Worm (Caenorhabditis elegans) whole organism, L4 larva: ENCODE measurements around the gene oig-5.

ENCODE experiments used
- D1046.2 ChIP-seq: fragments of 200-800 bp; sonication (Bioruptor generic); IDR thresholded peaks from 2 replicates; pipeline ENCODE4 v1.3.6; 2022; ENCODE audit warnings: missing genetic modification characterization, missing compliant biosample characterization
- F37D6.2 ChIP-seq: sonication (generic microtip); optimal IDR thresholded peaks from 2 replicates; lab custom pipeline; 2016; ENCODE audit warnings: mild to moderate bottlenecking, missing genetic modification characterization, missing compliant biosample characterization
- F49E8.2 ChIP-seq: sonication (generic microtip); optimal IDR thresholded peaks from 2 replicates; lab custom pipeline; 2016; ENCODE audit warnings: missing compliant biosample characterization, mild to moderate bottlenecking, missing genetic modification characterization, borderline replicate concordance
- Y105C5A.15 ChIP-seq: fragments of 200-800 bp; sonication (Bioruptor generic); IDR thresholded peaks from 2 replicates; pipeline ENCODE4 v1.3.6; 2022; ENCODE audit warnings: missing genetic modification characterization, missing compliant biosample characterization
- Y48G9A.11 ChIP-seq: fragments of 200-800 bp; sonication (Bioruptor generic); IDR thresholded peaks from 2 replicates; pipeline ENCODE4 v1.3.6; 2022; ENCODE audit warnings: missing genetic modification reagents, missing genetic modification characterization, missing compliant biosample characterization
- Y75B8A.6 ChIP-seq: fragments of 200-800 bp; sonication (Bioruptor generic); IDR thresholded peaks from 2 replicates; pipeline ENCODE4 v1.3.6; 2022; ENCODE audit warnings: missing genetic modification reagents, missing genetic modification characterization, missing compliant biosample characterization
- ZK546.5 ChIP-seq, 2 experiments: sonication (generic microtip); optimal IDR thresholded peaks; 2 replicates each; lab custom pipeline; 2017; ENCODE audit warnings: missing biosample characterization in 2 of 2, missing genetic modification characterization in 2 of 2
- aha-1 ChIP-seq: fragments of 150-350 bp; peaks from one replicate; lab custom pipeline; 2014; ENCODE audit warnings: missing biosample characterization, missing genetic modification characterization
- ama-1 ChIP-seq: fragments of 150-350 bp; optimal IDR thresholded peaks from 2 replicates; lab custom pipeline; 2014; ENCODE audit warnings: inconsistent platforms, mixed read lengths
- attf-4 ChIP-seq: sonication (generic microtip); optimal IDR thresholded peaks from 3 replicates; lab custom pipeline; 2017; ENCODE audit warnings: missing biosample characterization, missing genetic modification characterization
- ceh-20 ChIP-seq: fragments of 200-800 bp; sonication (Bioruptor generic); IDR thresholded peaks from 2 replicates; pipeline ENCODE4 v1.3.6; 2022; ENCODE audit warnings: missing genetic modification reagents, missing genetic modification characterization, missing compliant biosample characterization
- ceh-28 ChIP-seq: fragments of 150-350 bp; optimal IDR thresholded peaks from 2 replicates; lab custom pipeline; 2014; ENCODE audit warnings: missing biosample characterization, missing genetic modification reagents, missing genetic modification characterization
- ceh-32 ChIP-seq: sonication (generic microtip); optimal IDR thresholded peaks from 2 replicates; lab custom pipeline; 2016; ENCODE audit warnings: mild to moderate bottlenecking, missing genetic modification characterization, missing compliant biosample characterization; ENCODE audit not compliant: poor library complexity
- ceh-44 ChIP-seq: fragments of 200-800 bp; sonication (Bioruptor generic); IDR thresholded peaks from 2 replicates; pipeline ENCODE4 v1.3.6; 2022; ENCODE audit warnings: missing genetic modification reagents, missing genetic modification characterization, missing compliant biosample characterization
- ceh-62 ChIP-seq: sonication (generic microtip); optimal IDR thresholded peaks from 2 replicates; lab custom pipeline; 2017; ENCODE audit warnings: missing biosample characterization, missing genetic modification characterization
- daf-8 ChIP-seq: fragments of 200-800 bp; sonication (Bioruptor generic); IDR thresholded peaks from 2 replicates; pipeline ENCODE4 v1.3.6; 2022; ENCODE audit warnings: missing genetic modification characterization, missing compliant biosample characterization
- dmd-6 ChIP-seq: fragments of 200-800 bp; sonication (Bioruptor generic); IDR thresholded peaks from 2 replicates; pipeline ENCODE4 v1.3.6; 2022; ENCODE audit warnings: missing genetic modification reagents, missing genetic modification characterization, missing compliant biosample characterization
- duxl-1 ChIP-seq: sonication (generic microtip); optimal IDR thresholded peaks from 2 replicates; lab custom pipeline; 2016; ENCODE audit warnings: mild to moderate bottlenecking, missing genetic modification characterization, moderate library complexity, missing compliant biosample characterization; ENCODE audit not compliant: poor library complexity
- egl-43 ChIP-seq: fragments of 200-800 bp; sonication (Bioruptor generic); IDR thresholded peaks from 2 replicates; pipeline ENCODE4 v1.3.6; 2022; ENCODE audit warnings: missing genetic modification reagents, missing genetic modification characterization, missing compliant biosample characterization
- hlh-11 ChIP-seq: fragments of 200-800 bp; sonication (Bioruptor generic); optimal IDR thresholded peaks from 2 replicates; lab custom pipeline; 2018; ENCODE audit warnings: mild to moderate bottlenecking, missing genetic modification characterization, missing compliant biosample characterization
- hmg-1.1 ChIP-seq: fragments of 200-800 bp; sonication (Bioruptor generic); IDR thresholded peaks from 2 replicates; pipeline ENCODE4 v1.3.6; 2022; ENCODE audit warnings: missing genetic modification reagents, missing genetic modification characterization, missing compliant biosample characterization
- jun-1 ChIP-seq: fragments of 150-350 bp; optimal IDR thresholded peaks from 2 replicates; lab custom pipeline; 2014; ENCODE audit warnings: missing biosample characterization, missing genetic modification reagents, missing genetic modification characterization
- lin-15B ChIP-seq: fragments of 150-350 bp; sonication (generic microtip); optimal IDR thresholded peaks from 3 replicates; lab custom pipeline; 2014; ENCODE audit warnings: missing biosample characterization, missing genetic modification characterization
- lin-29 ChIP-seq: fragments of 200-800 bp; sonication (Bioruptor generic); IDR thresholded peaks from 2 replicates; pipeline ENCODE4 v1.3.6; 2022; ENCODE audit warnings: missing genetic modification reagents, missing genetic modification characterization, missing compliant biosample characterization
- lin-39 ChIP-seq: fragments of 150-350 bp; optimal IDR thresholded peaks from 2 replicates; lab custom pipeline; 2014; ENCODE audit warnings: missing biosample characterization, missing genetic modification reagents, missing genetic modification characterization
- mep-1 ChIP-seq: fragments of 150-350 bp; sonication (generic microtip); optimal IDR thresholded peaks from 3 replicates; lab custom pipeline; 2014; ENCODE audit warnings: missing biosample characterization, missing genetic modification characterization
- nhr-102 ChIP-seq: sonication (generic microtip); optimal IDR thresholded peaks from 2 replicates; lab custom pipeline; 2016; ENCODE audit warnings: mild to moderate bottlenecking, missing genetic modification characterization, moderate library complexity, missing compliant biosample characterization
- nhr-11 ChIP-seq: fragments of 150-350 bp; optimal IDR thresholded peaks from 2 replicates; lab custom pipeline; 2014; ENCODE audit warnings: missing biosample characterization, missing genetic modification characterization
- nhr-111 ChIP-seq: fragments of 200-800 bp; sonication (Bioruptor generic); optimal IDR thresholded peaks from 2 replicates; lab custom pipeline; 2018; ENCODE audit warnings: mild to moderate bottlenecking, missing genetic modification characterization, missing compliant biosample characterization
- nhr-25 ChIP-seq: sonication (generic microtip); optimal IDR thresholded peaks from 2 replicates; lab custom pipeline; 2017; ENCODE audit warnings: missing genetic modification characterization, mild to moderate bottlenecking, missing compliant biosample characterization, antibody characterized with exemption, moderate library complexity, borderline replicate concordance; ENCODE audit not compliant: insufficient read depth
- nhr-42 ChIP-seq: fragments of 200-800 bp; sonication (Bioruptor generic); IDR thresholded peaks from 2 replicates; pipeline ENCODE4 v1.3.6; 2022; ENCODE audit warnings: missing genetic modification characterization, missing compliant biosample characterization
- nhr-6 ChIP-seq: fragments of 150-350 bp; optimal IDR thresholded peaks from 2 replicates; lab custom pipeline; 2014; ENCODE audit warnings: missing biosample characterization, missing genetic modification characterization
- nhr-76 ChIP-seq: fragments of 150-350 bp; optimal IDR thresholded peaks from 2 replicates; lab custom pipeline; 2014; ENCODE audit warnings: missing biosample characterization, missing genetic modification characterization
- pha-4 ChIP-seq, 2 experiments: fragments of 150-350 bp in 1 of 2; fragments of 200-800 bp in 1 of 2; sonication (Bioruptor generic) in 1 of 2; IDR thresholded peaks in 1 of 2; optimal IDR thresholded peaks in 1 of 2; 2 replicates each; pipeline versions ENCODE4 v1.3.6 to Lab custom; 2014 to 2022; ENCODE audit warnings: missing genetic modification characterization in 2 of 2, missing genetic modification reagents in 2 of 2, missing biosample characterization in 1 of 2, missing compliant biosample characterization in 1 of 2
- php-3 ChIP-seq: fragments of 200-800 bp; sonication (Bioruptor generic); IDR thresholded peaks from 2 replicates; pipeline ENCODE4 v1.3.6; 2022; ENCODE audit warnings: missing genetic modification reagents, missing genetic modification characterization, missing compliant biosample characterization
- pqm-1 ChIP-seq: sonication (generic microtip); optimal IDR thresholded peaks from 2 replicates; lab custom pipeline; 2017; ENCODE audit warnings: missing biosample characterization, missing genetic modification characterization
- saeg-2 ChIP-seq: fragments of 200-800 bp; sonication (Bioruptor generic); IDR thresholded peaks from 2 replicates; pipeline ENCODE4 v1.3.6; 2022; ENCODE audit warnings: missing genetic modification reagents, missing genetic modification characterization, missing compliant biosample characterization
- set-16 ChIP-seq: fragments of 200-800 bp; sonication (Bioruptor generic); IDR thresholded peaks from 2 replicates; pipeline ENCODE4 v1.3.6; 2022; ENCODE audit warnings: missing genetic modification reagents, missing genetic modification characterization, missing compliant biosample characterization
- skn-1 ChIP-seq: fragments of 150-350 bp; optimal IDR thresholded peaks from 2 replicates; lab custom pipeline; 2014; ENCODE audit warnings: missing biosample characterization, missing genetic modification characterization
- snpc-1.2 ChIP-seq: fragments of 200-800 bp; sonication (Bioruptor generic); IDR thresholded peaks from 2 replicates; pipeline ENCODE4 v1.3.6; 2022; ENCODE audit warnings: missing genetic modification reagents, missing genetic modification characterization, missing compliant biosample characterization
- spr-1 ChIP-seq: sonication (generic microtip); optimal IDR thresholded peaks from 2 replicates; lab custom pipeline; 2016; ENCODE audit warnings: mild to moderate bottlenecking, missing genetic modification characterization, missing compliant biosample characterization
- spr-3 ChIP-seq: fragments of 200-800 bp; sonication (Bioruptor generic); optimal IDR thresholded peaks from 2 replicates; lab custom pipeline; 2018; ENCODE audit warnings: mild to moderate bottlenecking, missing genetic modification characterization, missing compliant biosample characterization
- vab-7 ChIP-seq: fragments of 200-800 bp; sonication (Bioruptor generic); IDR thresholded peaks from 2 replicates; pipeline ENCODE4 v1.3.6; 2022; ENCODE audit warnings: missing genetic modification reagents, missing genetic modification characterization, missing compliant biosample characterization
- zfp-2 ChIP-seq: sonication (generic microtip); optimal IDR thresholded peaks from 2 replicates; lab custom pipeline; 2016; ENCODE audit warnings: mild to moderate bottlenecking, missing genetic modification characterization, missing compliant biosample characterization
- zfp-3 ChIP-seq: fragments of 200-800 bp; sonication (Bioruptor generic); conservative IDR thresholded peaks from 2 replicates; pipeline ENCODE4 v1.3.6; 2022; ENCODE audit warnings: missing genetic modification reagents, missing genetic modification characterization, missing compliant biosample characterization
- ztf-7 ChIP-seq: fragments of 150-350 bp; optimal IDR thresholded peaks from 2 replicates; lab custom pipeline; 2014; ENCODE audit warnings: missing biosample characterization, missing genetic modification characterization

The oig-5 gene

DNA sequence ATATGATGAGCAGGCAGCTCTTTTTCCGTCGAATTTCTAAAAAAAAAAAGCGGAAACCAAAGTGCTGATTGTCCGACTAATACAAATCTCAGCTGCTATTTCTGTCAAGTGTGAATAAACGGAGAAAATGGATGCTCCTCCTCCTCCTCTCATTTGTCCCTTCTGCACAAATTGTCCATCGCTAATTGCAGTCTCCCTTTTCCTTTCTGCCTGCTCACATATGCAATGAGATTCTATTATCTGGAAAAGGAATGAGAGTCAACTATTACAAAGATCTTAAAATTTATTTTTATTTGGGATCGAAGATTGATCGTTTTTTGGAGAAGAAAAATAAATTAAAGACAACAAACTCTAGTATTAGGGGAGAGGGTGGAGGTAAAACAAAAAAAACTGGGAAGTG lies 15.3 kb downstream of the oig-5 start (continued):
- TF ChIP-seq ceh-62: no peak
- TF ChIP-seq daf-8 (GFP tag; lab: Robert Waterston, UW): no peak
- TF ChIP-seq duxl-1 (tag; lab: Kevin White, UChicago): no peak
- TF ChIP-seq mep-1 (tag; lab: Kevin White, UChicago): peak; percentile 11
- peak; percentile 46 for TF ChIP-seq aha-1 (tag; lab: Kevin White, UChicago)
- peak; percentile 65 for TF ChIP-seq nhr-102
- TF ChIP-seq F49E8.2 (tag; lab: Kevin White, UChicago): no peak
- TF ChIP-seq ZK546.5 (tag; optimal IDR thresholded peaks at IDR 0.05; lab: Kevin White, UChicago): no peak
- TF ChIP-seq lin-29 (GFP tag; lab: Robert Waterston, UW): no peak
- TF ChIP-seq set-16 (GFP tag; lab: Robert Waterston, UW): no peak
- TF ChIP-seq snpc-1.2: peak; percentile 85
- no peak for TF ChIP-seq ztf-7 (tag; lab: Kevin White, UChicago)
- no peak for TF ChIP-seq ceh-28
- TF ChIP-seq Y75B8A.6 (GFP tag; lab: Robert Waterston, UW): no peak
- TF ChIP-seq D1046.2 (GFP tag; lab: Robert Waterston, UW): no peak
- TF ChIP-seq vab-7 (GFP tag; lab: Robert Waterston, UW): no peak
- TF ChIP-seq egl-43 (GFP tag; lab: Robert Waterston, UW): no peak

DNA sequence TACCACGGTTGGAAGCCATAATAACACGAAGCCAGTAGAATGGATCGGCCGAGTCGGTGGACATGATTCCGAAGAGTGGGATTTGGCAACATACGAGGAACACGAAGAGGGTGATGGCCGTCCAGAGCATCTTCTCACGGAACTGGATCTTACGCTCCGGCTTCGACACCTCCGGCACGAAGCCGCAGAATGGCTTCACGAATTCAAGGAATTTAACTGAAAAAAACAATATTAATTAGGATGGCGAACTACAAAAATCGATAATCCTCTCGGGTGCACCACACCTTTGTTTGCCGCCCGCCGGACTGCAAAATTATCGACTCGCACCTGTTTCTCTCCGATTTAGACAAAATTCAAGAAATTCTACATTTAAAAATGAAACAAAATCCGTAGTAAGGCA lies 17.2 kb downstream of the oig-5 start:
- TF ChIP-seq ceh-32 (tag; lab: Kevin White, UChicago): no peak
- TF ChIP-seq hmg-1.1: no peak
- no peak for TF ChIP-seq zfp-2 (tag; lab: Kevin White, UChicago)
- TF ChIP-seq zfp-3 (GFP tag; lab: Robert Waterston, UW): 0 out of 2 replicates have a peak, but pooled peaks have one; percentile 21
- TF ChIP-seq nhr-111: no peak
- TF ChIP-seq snpc-1.2: 0 out of 2 replicates have a peak, but pooled peaks have one; percentile 58
- TF ChIP-seq nhr-76 (tag; lab: Kevin White, UChicago): no peak
- no peak for TF ChIP-seq set-16 (GFP tag; lab: Robert Waterston, UW)
- no peak for TF ChIP-seq F37D6.2 (tag; lab: Kevin White, UChicago)
- TF ChIP-seq php-3 (GFP tag; lab: Robert Waterston, UW): no peak
- peak; percentile 14 for TF ChIP-seq aha-1 (tag; lab: Kevin White, UChicago)
- no peak for TF ChIP-seq pha-4 (GFP tag; IDR thresholded peaks at IDR 0.05; lab: Robert Waterston, UW)
- no peak for TF ChIP-seq pha-4 (tag; optimal IDR thresholded peaks at IDR 0.05; lab: Kevin White, UChicago)
- no peak for TF ChIP-seq daf-8 (GFP tag; lab: Robert Waterston, UW)
- no peak for TF ChIP-seq lin-15B (tag; lab: Kevin White, UChicago)
- TF ChIP-seq ceh-20 (GFP tag; lab: Robert Waterston, UW): no peak
- TF ChIP-seq attf-4 (tag; lab: Kevin White, UChicago): no peak
- no peak for TF ChIP-seq jun-1

DNA sequence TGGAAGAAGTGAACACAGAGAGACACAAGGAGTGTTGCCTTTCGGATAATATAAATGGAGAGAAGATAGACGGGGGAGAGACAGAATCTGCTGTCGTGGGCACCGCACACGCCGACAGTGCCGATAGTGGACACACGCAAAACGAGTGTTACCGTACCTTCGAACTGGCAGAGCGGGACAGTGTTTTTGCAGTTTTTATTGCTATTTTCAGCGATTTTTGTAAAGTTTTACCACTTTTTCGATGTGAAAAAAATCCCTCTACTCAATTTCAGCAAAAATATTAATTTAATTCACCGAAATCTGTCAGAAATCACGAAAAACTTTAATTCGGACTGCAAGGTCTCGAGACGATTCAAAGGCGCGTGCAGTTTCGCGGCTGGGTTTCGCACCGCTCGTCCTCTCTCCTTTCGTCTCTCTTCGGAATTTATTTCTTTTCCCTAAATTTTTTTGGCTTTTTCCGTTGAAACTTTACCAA lies 17.9 kb downstream of the oig-5 start, which contains the start of gene sec-61.A:
sec-61.A (minus strand) TSS at position 387 of the 475 bp plus-strand sequence.
- TF ChIP-seq skn-1 (tag; lab: Kevin White, UChicago): no peak
- TF ChIP-seq pqm-1 (tag; lab: Kevin White, UChicago): peak; percentile 54
- peak; percentile 80 for TF ChIP-seq dmd-6
- TF ChIP-seq php-3 (GFP tag; lab: Robert Waterston, UW): no peak
- peak; percentile 49 for TF ChIP-seq spr-1 (tag; lab: Kevin White, UChicago)
- peak; percentile 18; the same call in 1 of the 2 replicates for TF ChIP-seq set-16 (GFP tag; lab: Robert Waterston, UW)
- TF ChIP-seq ama-1 (lab: Kevin White, UChicago): no peak
- TF ChIP-seq spr-3 (GFP tag; lab: Kevin White, UChicago): peak; percentile 57
- TF ChIP-seq zfp-2 (tag; lab: Kevin White, UChicago): peak; percentile 30
- peak; percentile 66 for TF ChIP-seq nhr-102
- TF ChIP-seq hmg-1.1: peak; percentile 75
- peak; percentile 51 for TF ChIP-seq aha-1 (tag; lab: Kevin White, UChicago)
- TF ChIP-seq lin-39: no peak
- no peak for TF ChIP-seq Y105C5A.15 (GFP tag; lab: Robert Waterston, UW)
- TF ChIP-seq Y75B8A.6 (GFP tag; lab: Robert Waterston, UW): no peak
- no peak for TF ChIP-seq nhr-42 (GFP tag; lab: Robert Waterston, UW)
- TF ChIP-seq saeg-2: 0 out of 2 replicates have a peak, but pooled peaks have one; percentile 38
- no peak for TF ChIP-seq nhr-11 (tag; lab: Kevin White, UChicago)
- no peak for TF ChIP-seq Y48G9A.11
- TF ChIP-seq daf-8 (GFP tag; lab: Robert Waterston, UW): no peak
- no peak for TF ChIP-seq nhr-6
- peak; percentile 86 for TF ChIP-seq hlh-11
- TF ChIP-seq ceh-44 (GFP tag; lab: Robert Waterston, UW): no peak
- peak; percentile 47 for TF ChIP-seq nhr-25 (tag; lab: Kevin White, UChicago)
- TF ChIP-seq zfp-3 (GFP tag; lab: Robert Waterston, UW): peak; percentile 79; the same call in 1 of the 2 replicates
